Worm (Caenorhabditis elegans): ENCODE measurements around the gene ttr-32.
A peak's percentile ranks its signal among the peaks of the same experiment; 100 is the strongest.

Gene ttr-32

DNA sequence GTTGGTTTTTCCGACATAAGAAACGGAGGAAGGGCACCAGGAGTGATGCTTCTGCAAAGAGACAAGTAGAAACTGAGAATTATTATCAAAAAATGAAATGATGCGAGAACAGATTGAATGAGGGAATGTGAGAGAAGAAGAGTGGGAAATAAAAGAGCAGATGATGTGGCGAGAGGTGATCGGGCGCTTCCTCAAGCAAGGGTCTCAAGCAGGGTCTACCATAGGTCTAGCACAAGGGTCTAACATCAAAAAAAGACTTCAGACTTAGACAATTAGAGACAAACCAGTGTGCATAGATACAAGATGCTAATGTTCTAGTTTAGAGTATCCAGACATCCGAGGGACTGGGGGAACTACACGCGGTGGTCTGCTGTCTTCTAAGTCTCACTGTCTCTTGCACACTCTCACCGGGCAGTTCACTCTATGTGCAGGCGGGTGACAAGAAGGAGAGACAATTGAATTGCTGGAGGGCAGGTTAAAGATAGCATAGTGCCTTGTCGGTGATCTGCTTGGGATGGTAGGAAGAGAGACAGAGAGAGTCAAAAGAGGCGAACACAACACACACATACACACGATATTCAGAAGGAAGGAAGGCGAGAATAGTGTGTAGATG lies 4.0 kb downstream of the ttr-32 start, which contains the start of gene R13A5.7 (continued):
- TF ChIP-seq nhr-237 (tag; optimal IDR thresholded peaks at IDR 0.05) (peak; percentile 67), unc-86 (tag; optimal IDR thresholded peaks at IDR 0.05) (peak; percentile 73), zag-1 (tag; optimal IDR thresholded peaks at IDR 0.05) (no peak), sup-37 (GFP tag; optimal IDR thresholded peaks at IDR 0.05) (no peak), snpc-4 (tag; optimal IDR thresholded peaks at IDR 0.05) (peak; percentile 72), fos-1 (tag; optimal IDR thresholded peaks at IDR 0.05) (peak; percentile 47), lin-14 (GFP tag; optimal IDR thresholded peaks at IDR 0.05) (peak; percentile 97), elt-2 (tag; optimal IDR thresholded peaks at IDR 0.05) (peak; percentile 39), ceh-90 (tag; optimal IDR thresholded peaks at IDR 0.05) (no peak), egl-27 (tag; optimal IDR thresholded peaks at IDR 0.05) (peak; percentile 25 to 61), dpl-1 (GFP tag; optimal IDR thresholded peaks at IDR 0.05) (peak; percentile 38 to 62 (median 43)), nhr-77 (tag; optimal IDR thresholded peaks at IDR 0.05) (peak; percentile 73), mdl-1 (tag; optimal IDR thresholded peaks at IDR 0.05) (peak in 1 of 2 experiments; percentile 89), blmp-1 (tag; optimal IDR thresholded peaks at IDR 0.05) (peak; percentile 58), dsc-1 (tag; optimal IDR thresholded peaks at IDR 0.05) (peak; percentile 59), zip-4 (GFP tag; optimal IDR thresholded peaks at IDR 0.05) (peak; percentile 12), grh-1 (GFP tag; IDR thresholded peaks at IDR 0.05) (no peak), jun-1 (tag; optimal IDR thresholded peaks at IDR 0.05) (peak; percentile 75), nhr-20 (tag; optimal IDR thresholded peaks at IDR 0.05) (peak; percentile 83), C16A3.4 (tag; optimal IDR thresholded peaks at IDR 0.05) (peak; percentile 33), unc-30 (tag; optimal IDR thresholded peaks at IDR 0.05) (no peak), aha-1 (tag; optimal IDR thresholded peaks at IDR 0.05) (no peak), lsy-2 (tag; optimal IDR thresholded peaks at IDR 0.05) (peak; percentile 68 to 86), ceh-88 (GFP tag; IDR thresholded peaks at IDR 0.05) (no peak), nhr-47 (tag; optimal IDR thresholded peaks at IDR 0.05) (peak; percentile 84), mep-1 (tag; optimal IDR thresholded peaks at IDR 0.05) (peak; percentile 84), pag-3 (tag; optimal IDR thresholded peaks at IDR 0.05; ENCODE audit: borderline replicate concordance, insufficient read depth) (no peak), ztf-4 (tag; optimal IDR thresholded peaks at IDR 0.05) (peak; percentile 32), pax-3 (tag; optimal IDR thresholded peaks at IDR 0.05) (peak; percentile 48), Y116A8C.19 (tag; optimal IDR thresholded peaks at IDR 0.05; ENCODE audit: borderline replicate concordance) (no peak), isw-1 (GFP tag; IDR thresholded peaks at IDR 0.05) (peak; percentile 38), skn-1 (tag; optimal IDR thresholded peaks at IDR 0.05) (peak; percentile 22), nhr-71 (tag; optimal IDR thresholded peaks at IDR 0.05) (peak; percentile 89), sox-4 (tag; optimal IDR thresholded peaks at IDR 0.05) (peak; percentile 10), nhr-28 (tag; optimal IDR thresholded peaks at IDR 0.05) (no peak), fkh-10 (GFP tag; optimal IDR thresholded peaks at IDR 0.05) (peak; percentile 40), efl-1 (optimal IDR thresholded peaks at IDR 0.05) (peak; percentile 70 to 79), efl-1 (GFP tag; optimal IDR thresholded peaks at IDR 0.05 in 1 of 2) (peak; percentile 47 to 93), nhr-85 (tag) (peak; percentile 82), elt-3 (tag; optimal IDR thresholded peaks at IDR 0.05) (peak in 1 of 6 experiments; percentile 20), tbx-2 (tag; optimal IDR thresholded peaks at IDR 0.05) (peak; percentile 77), lin-35 (GFP tag; optimal IDR thresholded peaks at IDR 0.05) (peak; percentile 66 to 80), C04F5.9 (tag; optimal IDR thresholded peaks at IDR 0.05) (peak; percentile 4), irx-1 (tag; optimal IDR thresholded peaks at IDR 0.05) (peak; percentile 58), ztf-11 (tag; optimal IDR thresholded peaks at IDR 0.05) (peak in 1 of 2 experiments; percentile 9)

All from whole organism, L1 larva.